Worm (Caenorhabditis elegans) whole organism, L4/young adult: ENCODE results near the gene glb-11.

Source experiments
- W03F9.2 ChIP-seq: fragments of 150-350 bp; optimal IDR thresholded peaks from 2 replicates; lab custom pipeline; 2014; ENCODE audit warnings: missing biosample characterization, missing genetic modification characterization
- dao-5 ChIP-seq: sonication (generic microtip); optimal IDR thresholded peaks from 2 replicates; lab custom pipeline; 2016; ENCODE audit warnings: missing genotype, missing genetic modification characterization, moderate library complexity, missing compliant biosample characterization
- him-1 ChIP-seq: sonication (generic microtip); optimal IDR thresholded peaks from 2 replicates; lab custom pipeline; 2016; ENCODE audit warnings: missing genotype, missing genetic modification reagents, missing genetic modification characterization, missing compliant biosample characterization

DNA sequence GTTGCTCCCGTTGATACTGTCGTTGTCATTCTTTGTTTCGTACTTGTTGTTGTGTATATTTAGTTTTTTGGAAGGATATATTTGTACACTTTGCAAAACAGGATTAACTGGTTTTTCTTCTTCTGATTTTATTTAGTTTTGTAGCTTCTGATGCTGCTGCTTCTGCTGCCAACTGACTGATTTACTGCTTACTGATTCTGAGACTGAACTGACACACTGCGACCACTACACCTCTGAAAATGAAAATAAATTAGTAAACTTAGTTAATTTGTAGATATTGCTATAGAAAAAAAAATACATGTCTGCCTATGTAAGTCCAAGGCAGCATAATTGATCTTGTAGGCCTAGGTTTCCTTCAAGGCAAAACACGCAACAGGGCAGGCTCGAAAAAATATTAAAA lies 19.3 kb downstream of the glb-11 start, which contains the start of gene R10E9.4:
- TF ChIP-seq him-1 (tag; lab: Kevin White, UChicago) (no peak), W03F9.2 (tag; lab: Kevin White, UChicago) (no peak), dao-5 (tag; lab: Kevin White, UChicago) (no peak)
